Fruit fly (Drosophila melanogaster) whole organism: ENCODE measurements around the gene kuk.

Experiments used
- CG8478 ChIP-seq: fragments of >200 bp; optimal IDR thresholded peaks from 2 replicates; lab custom pipeline; 2018; ENCODE audit warnings: inconsistent platforms
- EcR ChIP-seq, 2 experiments: fragments of >200 bp; optimal IDR thresholded peaks; 2 replicates each; lab custom pipeline; 2017; ENCODE audit warnings: missing biosample characterization in 2 of 2, missing genetic modification characterization in 2 of 2, missing genetic modification reagents in 2 of 2

- no peak for TF ChIP-seq EcR (GFP tag; optimal IDR thresholded peaks at IDR 0.05; lab: Kevin White, UChicago)
- no peak for TF ChIP-seq CG8478
These were observed 26.4 kb upstream of the kuk start, which contains the start of gene Dad for dm6 chr3R:17053415-17054177.
